Worm (Caenorhabditis elegans): ENCODE results near the gene srw-66.
"Not testable (repeated sequence)": the region's sequence is repeated elsewhere in the genome, so short reads cannot be mapped to it uniquely, and the experiment has no call there.

srw-66 gene

ce11 chrII:1284985-1285384, 13.3 kb upstream of the srw-66 start:
- TF ChIP-seq lin-13 (GFP tag; optimal IDR thresholded peaks at IDR 0.05) (no peak), mbf-1 (tag; optimal IDR thresholded peaks at IDR 0.05) (no peak), F13H6.1 (tag; optimal IDR thresholded peaks at IDR 0.05) (no peak), lsy-2 (tag; optimal IDR thresholded peaks at IDR 0.05) (no peak), lin-11 (tag; optimal IDR thresholded peaks at IDR 0.05) (no peak), nhr-12 (tag; optimal IDR thresholded peaks at IDR 0.05) (no peak), mdl-1 (tag; optimal IDR thresholded peaks at IDR 0.05) (no peak), R02D3.7 (tag; optimal IDR thresholded peaks at IDR 0.05) (no peak), ztf-1 (GFP tag; conservative IDR thresholded peaks at IDR 0.05) (no peak), nhr-10 (tag; optimal IDR thresholded peaks at IDR 0.05) (no peak), ceh-16 (tag; optimal IDR thresholded peaks at IDR 0.05) (no peak), nhr-129 (tag; optimal IDR thresholded peaks at IDR 0.05) (no peak), sem-4 (tag; optimal IDR thresholded peaks at IDR 0.05) (no peak), crh-2 (tag; optimal IDR thresholded peaks at IDR 0.05) (no peak), Y55F3AM.14 (GFP tag; optimal IDR thresholded peaks at IDR 0.05) (no peak), ZK546.5 (tag; optimal IDR thresholded peaks at IDR 0.05) (no peak)

- TF ChIP-seq egl-27 (tag; optimal IDR thresholded peaks at IDR 0.05); nhr-77 (tag; optimal IDR thresholded peaks at IDR 0.05); ztf-1 (GFP tag; conservative IDR thresholded peaks at IDR 0.05): not testable (repeated sequence)
Measured at ce11 chrII:1278350-1278749, 6.6 kb upstream of the srw-66 start, which contains the start of gene srz-63. Gene srz-63 (plus strand): TSS chrII:1278650.

ce11 chrII:1276778-1277177, 5.1 kb upstream of the srw-66 start, which contains the start of gene Y57G7A.11:
Gene Y57G7A.11 (minus strand): TSS chrII:1276878.
- TF ChIP-seq peb-1 (tag; optimal IDR thresholded peaks at IDR 0.05) (no peak), fos-1 (tag; optimal IDR thresholded peaks at IDR 0.05) (no peak), ceh-16 (tag; optimal IDR thresholded peaks at IDR 0.05) (no peak), R02D3.7 (tag; optimal IDR thresholded peaks at IDR 0.05) (no peak), ztf-4 (tag; optimal IDR thresholded peaks at IDR 0.05) (no peak), ceh-82 (tag; optimal IDR thresholded peaks at IDR 0.05) (no peak), nhr-25 (tag; optimal IDR thresholded peaks at IDR 0.05) (no peak), zag-1 (tag; optimal IDR thresholded peaks at IDR 0.05) (no peak), nhr-11 (tag; optimal IDR thresholded peaks at IDR 0.05) (no peak), lin-39 (tag; optimal IDR thresholded peaks at IDR 0.05) (no peak), lin-11 (tag; optimal IDR thresholded peaks at IDR 0.05) (no peak), ama-1 (optimal IDR thresholded peaks at IDR 0.05) (no peak), snpc-4 (tag; optimal IDR thresholded peaks at IDR 0.05) (no peak)

- no peak for TF ChIP-seq dmd-4 (tag; optimal IDR thresholded peaks at IDR 0.05)
- TF ChIP-seq elt-3 (tag; optimal IDR thresholded peaks at IDR 0.05), result no peak
- no peak for TF ChIP-seq unc-39 (tag; optimal IDR thresholded peaks at IDR 0.05)
- no peak for TF ChIP-seq unc-62 (GFP tag; optimal IDR thresholded peaks at IDR 0.05)
- TF ChIP-seq fos-1 (tag; optimal IDR thresholded peaks at IDR 0.05), result no peak
- TF ChIP-seq egl-27 (tag; optimal IDR thresholded peaks at IDR 0.05), result no peak
- TF ChIP-seq lin-13 (GFP tag; optimal IDR thresholded peaks at IDR 0.05), result no peak
Measured at ce11 chrII:1275439-1275838, 3.7 kb upstream of the srw-66 start, which contains the start of gene Y57G7A.5. Gene Y57G7A.5 (minus strand): TSS chrII:1275539.

ce11 chrII:1266790-1267189, 4.9 kb downstream of the srw-66 start, which contains the start of gene oac-30:
Gene oac-30 (minus strand): TSS chrII:1266890.
- no peak for TF ChIP-seq mbf-1 (tag; optimal IDR thresholded peaks at IDR 0.05)
- no peak for TF ChIP-seq nhr-129 (tag; optimal IDR thresholded peaks at IDR 0.05)
- TF ChIP-seq fos-1 (tag; optimal IDR thresholded peaks at IDR 0.05), result no peak
- no peak for TF ChIP-seq skn-1 (tag; optimal IDR thresholded peaks at IDR 0.05)
- no peak for TF ChIP-seq R02D3.7 (tag; optimal IDR thresholded peaks at IDR 0.05)
- no peak for TF ChIP-seq peb-1 (tag; optimal IDR thresholded peaks at IDR 0.05)
- TF ChIP-seq gmeb-1 (tag; optimal IDR thresholded peaks at IDR 0.05), result no peak
- no peak for TF ChIP-seq blmp-1 (tag; optimal IDR thresholded peaks at IDR 0.05; ENCODE audit: insufficient read depth)
- no peak for TF ChIP-seq nhr-12 (tag; optimal IDR thresholded peaks at IDR 0.05)
